Worm (Caenorhabditis elegans) whole organism, L3 larva: ENCODE data around the gene unc-2.

Experiments
- R02D3.7 ChIP-seq: fragments of 150-350 bp; optimal IDR thresholded peaks from 2 replicates; lab custom pipeline; 2014; ENCODE audit warnings: missing biosample characterization, missing genetic modification characterization
- ZK546.5 ChIP-seq: sonication (generic microtip); optimal IDR thresholded peaks from 2 replicates; lab custom pipeline; 2017; ENCODE audit warnings: missing biosample characterization, missing genetic modification characterization
- ama-1 ChIP-seq: fragments of 150-350 bp; optimal IDR thresholded peaks from 2 replicates; lab custom pipeline; 2018
- ceh-28 ChIP-seq: fragments of 150-350 bp; optimal IDR thresholded peaks from 2 replicates; lab custom pipeline; 2014; ENCODE audit warnings: missing biosample characterization, missing genetic modification reagents, missing genetic modification characterization
- ceh-82 ChIP-seq: fragments of 150-350 bp; optimal IDR thresholded peaks from 2 replicates; lab custom pipeline; 2014; ENCODE audit warnings: missing biosample characterization, missing genetic modification characterization
- daf-12 ChIP-seq: fragments of 150-350 bp; optimal IDR thresholded peaks from 2 replicates; lab custom pipeline; 2014; ENCODE audit warnings: missing biosample characterization, missing genetic modification reagents, missing genetic modification characterization
- egl-27 ChIP-seq: sonication (generic microtip); optimal IDR thresholded peaks from 4 replicates; lab custom pipeline; 2017; ENCODE audit warnings: missing biosample characterization, missing genetic modification reagents, missing genetic modification characterization
- egl-5 ChIP-seq: fragments of 150-350 bp; optimal IDR thresholded peaks from 2 replicates; lab custom pipeline; 2017; ENCODE audit warnings: missing biosample characterization, missing genetic modification reagents, missing genetic modification characterization, inconsistent platforms
- elt-1 ChIP-seq: fragments of 150-350 bp; optimal IDR thresholded peaks from 2 replicates; lab custom pipeline; 2014; ENCODE audit warnings: missing biosample characterization, missing genetic modification characterization
- elt-2 ChIP-seq: sonication (generic microtip); optimal IDR thresholded peaks from 2 replicates; lab custom pipeline; 2016; ENCODE audit warnings: missing genetic modification reagents, mild to moderate bottlenecking, missing genetic modification characterization, missing compliant biosample characterization
- fkh-10 ChIP-seq: sonication (generic microtip); optimal IDR thresholded peaks from 2 replicates; lab custom pipeline; 2017; ENCODE audit warnings: missing biosample characterization, missing genetic modification reagents, missing genetic modification characterization
- fos-1 ChIP-seq: fragments of 150-350 bp; optimal IDR thresholded peaks from 2 replicates; lab custom pipeline; 2014; ENCODE audit warnings: missing biosample characterization, missing genetic modification characterization
- hmg-11 ChIP-seq: sonication (generic microtip); optimal IDR thresholded peaks from 2 replicates; lab custom pipeline; 2016; ENCODE audit warnings: missing genetic modification characterization, missing compliant biosample characterization
- jun-1 ChIP-seq: fragments of 150-350 bp; optimal IDR thresholded peaks from 2 replicates; lab custom pipeline; 2014; ENCODE audit warnings: missing biosample characterization, missing genetic modification reagents, missing genetic modification characterization
- lin-15B ChIP-seq: fragments of 150-350 bp; optimal IDR thresholded peaks from 2 replicates; lab custom pipeline; 2014; ENCODE audit warnings: missing biosample characterization, missing genetic modification characterization
- lin-39 ChIP-seq: fragments of 150-350 bp; optimal IDR thresholded peaks from 2 replicates; lab custom pipeline; 2018; ENCODE audit warnings: missing biosample characterization, missing genetic modification reagents, missing genetic modification characterization
- mdl-1 ChIP-seq: fragments of 150-350 bp; optimal IDR thresholded peaks from 2 replicates; lab custom pipeline; 2014; ENCODE audit warnings: missing biosample characterization, missing genetic modification characterization
- nfya-1 ChIP-seq: sonication (generic microtip); optimal IDR thresholded peaks from 2 replicates; lab custom pipeline; 2017; ENCODE audit warnings: missing genetic modification characterization, mild to moderate bottlenecking, missing compliant biosample characterization, antibody characterized with exemption, moderate library complexity; ENCODE audit not compliant: insufficient read depth
- nhr-12 ChIP-seq: fragments of 150-350 bp; optimal IDR thresholded peaks from 2 replicates; lab custom pipeline; 2014; ENCODE audit warnings: missing biosample characterization, missing genetic modification characterization
- nhr-23 ChIP-seq: fragments of 150-350 bp; optimal IDR thresholded peaks from 2 replicates; lab custom pipeline; 2014; ENCODE audit warnings: missing biosample characterization, missing genetic modification reagents, missing genetic modification characterization
- nhr-237 ChIP-seq: fragments of 150-350 bp; optimal IDR thresholded peaks from 2 replicates; lab custom pipeline; 2014; ENCODE audit warnings: missing biosample characterization, missing genetic modification characterization
- nhr-25 ChIP-seq: sonication (generic microtip); optimal IDR thresholded peaks from 2 replicates; lab custom pipeline; 2017; ENCODE audit warnings: missing biosample characterization, missing genetic modification characterization
- nhr-28 ChIP-seq: fragments of 150-350 bp; optimal IDR thresholded peaks from 2 replicates; lab custom pipeline; 2014; ENCODE audit warnings: missing biosample characterization, missing genetic modification characterization
- nhr-43 ChIP-seq: sonication (generic microtip); optimal IDR thresholded peaks from 2 replicates; lab custom pipeline; 2016; ENCODE audit warnings: mild to moderate bottlenecking, missing genetic modification characterization, missing compliant biosample characterization; ENCODE audit not compliant: poor library complexity, severe bottlenecking
- nhr-67 ChIP-seq: fragments of 150-350 bp; optimal IDR thresholded peaks from 2 replicates; lab custom pipeline; 2014; ENCODE audit warnings: missing biosample characterization, missing genetic modification characterization
- nhr-76 ChIP-seq: fragments of 150-350 bp; sonication (generic microtip); optimal IDR thresholded peaks from 5 replicates; lab custom pipeline; 2014; ENCODE audit warnings: missing biosample characterization, missing genetic modification characterization
- nhr-77 ChIP-seq: fragments of 150-350 bp; optimal IDR thresholded peaks from 2 replicates; lab custom pipeline; 2014; ENCODE audit warnings: missing biosample characterization, missing genetic modification characterization
- pha-4 ChIP-seq: fragments of 150-350 bp; optimal IDR thresholded peaks from 2 replicates; lab custom pipeline; 2014; ENCODE audit warnings: missing biosample characterization, missing genetic modification reagents, missing genetic modification characterization
- pqm-1 ChIP-seq: fragments of 150-350 bp; optimal IDR thresholded peaks from 2 replicates; lab custom pipeline; 2017; ENCODE audit warnings: missing biosample characterization, missing genetic modification characterization, inconsistent platforms
- skn-1 ChIP-seq: fragments of 150-350 bp; optimal IDR thresholded peaks from 2 replicates; lab custom pipeline; 2014; ENCODE audit warnings: missing biosample characterization, missing genetic modification characterization
- snpc-4 ChIP-seq: fragments of 150-350 bp; optimal IDR thresholded peaks from 2 replicates; lab custom pipeline; 2014; ENCODE audit warnings: missing biosample characterization, missing genetic modification characterization
- tbx-2 ChIP-seq: sonication (generic microtip); optimal IDR thresholded peaks from 2 replicates; lab custom pipeline; 2016; ENCODE audit warnings: mild to moderate bottlenecking, missing genetic modification characterization, missing compliant biosample characterization
- unc-39 ChIP-seq: sonication (generic microtip); optimal IDR thresholded peaks from 4 replicates; lab custom pipeline; 2017; ENCODE audit warnings: missing biosample characterization, missing genetic modification characterization
- unc-62 ChIP-seq: fragments of 150-350 bp; sonication (generic microtip); optimal IDR thresholded peaks from 4 replicates; lab custom pipeline; 2014; ENCODE audit warnings: missing biosample characterization, missing genetic modification reagents, missing genetic modification characterization
- zag-1 ChIP-seq: fragments of 150-350 bp; optimal IDR thresholded peaks from 2 replicates; lab custom pipeline; 2014; ENCODE audit warnings: missing biosample characterization, missing genetic modification characterization
- ztf-11 ChIP-seq: fragments of 150-350 bp; optimal IDR thresholded peaks from 2 replicates; lab custom pipeline; 2014; ENCODE audit warnings: missing biosample characterization, missing genetic modification characterization

unc-2 gene

DNA sequence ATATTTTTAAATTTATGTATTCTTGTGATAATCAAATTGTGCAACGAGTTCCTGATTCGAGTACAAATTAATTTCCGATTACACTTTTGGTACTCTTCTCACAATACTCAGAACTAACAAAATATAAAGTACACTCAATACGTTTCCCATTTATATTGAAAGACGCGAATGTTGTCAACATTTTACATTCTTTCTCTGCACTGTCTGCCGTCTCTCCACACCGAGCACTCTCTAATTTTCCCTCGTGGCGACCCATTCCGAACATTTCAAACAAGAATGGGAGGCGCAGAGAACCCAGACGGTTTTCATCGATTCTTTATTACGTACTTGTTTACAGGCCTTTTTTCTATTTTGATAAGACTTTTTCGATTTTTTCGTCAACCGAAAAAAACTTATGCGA is 95.5 kb downstream of the unc-2 start, which contains the start of gene C09B7.2:
Gene C09B7.2, plus strand, starts transcription at position 349 of the 400 bp plus-strand sequence.
- TF ChIP-seq ceh-28 (tag; lab: Kevin White, UChicago) (peak; percentile 85), pha-4 (peak; percentile 96), ZK546.5 (no peak), lin-39 (tag; lab: Kevin White, UChicago) (peak; percentile 47), egl-27 (tag; lab: Kevin White, UChicago) (peak; percentile 3), elt-2 (tag; lab: Kevin White, UChicago) (peak; percentile 77), zag-1 (tag; lab: Kevin White, UChicago) (no peak), nhr-237 (no peak), unc-62 (GFP tag; lab: Kevin White, UChicago) (no peak), ztf-11 (tag; lab: Kevin White, UChicago) (no peak), snpc-4 (tag; lab: Kevin White, UChicago) (peak; percentile 46), elt-1 (tag; lab: Kevin White, UChicago) (no peak), mdl-1 (peak; percentile 92), lin-15B (no peak), nhr-67 (tag; lab: Kevin White, UChicago) (no peak), nhr-28 (no peak), skn-1 (tag; lab: Kevin White, UChicago) (no peak), R02D3.7 (tag; lab: Kevin White, UChicago) (peak; percentile 16), fkh-10 (GFP tag; lab: Kevin White, UChicago) (peak; percentile 57), nhr-12 (tag; lab: Kevin White, UChicago) (no peak), nhr-76 (tag; lab: Kevin White, UChicago) (no peak), fos-1 (tag; lab: Kevin White, UChicago) (no peak), jun-1 (tag; lab: Kevin White, UChicago) (peak; percentile 55), hmg-11 (tag; lab: Kevin White, UChicago) (peak; percentile 87), nhr-43 (tag; lab: Kevin White, UChicago) (peak; percentile 27), nhr-77 (tag; lab: Kevin White, UChicago) (no peak), daf-12 (no peak), nhr-23 (tag; lab: Kevin White, UChicago) (peak; percentile 73), egl-5 (peak; percentile 91), tbx-2 (no peak), unc-39 (tag; lab: Kevin White, UChicago) (no peak), nfya-1 (tag; lab: Kevin White, UChicago) (peak; percentile 82), pqm-1 (tag; lab: Kevin White, UChicago) (peak; percentile 72), nhr-25 (tag; lab: Kevin White, UChicago) (peak; percentile 56)

DNA sequence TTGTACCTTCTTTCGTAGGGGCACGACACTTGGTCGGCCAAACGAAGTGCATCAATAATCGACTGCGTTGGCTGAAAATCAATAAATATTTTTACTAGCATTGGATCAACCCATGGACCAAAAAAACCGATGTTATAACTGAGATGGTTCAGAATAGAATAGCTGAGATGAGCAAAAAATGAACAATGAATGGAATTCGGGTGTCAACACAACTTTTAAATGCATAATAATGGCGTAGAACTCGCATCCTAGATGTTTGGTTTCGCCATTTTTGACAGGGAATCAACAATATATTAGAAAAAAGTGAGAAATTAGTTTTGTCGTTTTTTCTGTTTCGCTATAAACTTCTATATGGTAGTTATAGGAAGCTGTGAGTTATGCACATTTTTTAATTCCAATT is 99.1 kb downstream of the unc-2 start, which contains the start of gene F54G2.1:
Gene F54G2.1, minus strand, starts transcription at position 101 of the 400 bp plus-strand sequence.
- no peak for TF ChIP-seq lin-15B
- no peak for TF ChIP-seq nfya-1 (tag; lab: Kevin White, UChicago)
- no peak for TF ChIP-seq ZK546.5
- no peak for TF ChIP-seq mdl-1
- no peak for TF ChIP-seq nhr-23 (tag; lab: Kevin White, UChicago)
- TF ChIP-seq nhr-28, result no peak
- TF ChIP-seq daf-12, result no peak
- no peak for TF ChIP-seq ama-1 (lab: Kevin White, UChicago)
- no peak for TF ChIP-seq ceh-82 (tag; lab: Kevin White, UChicago)
- TF ChIP-seq elt-1 (tag; lab: Kevin White, UChicago), result no peak
- TF ChIP-seq pqm-1 (tag; lab: Kevin White, UChicago), result no peak

DNA sequence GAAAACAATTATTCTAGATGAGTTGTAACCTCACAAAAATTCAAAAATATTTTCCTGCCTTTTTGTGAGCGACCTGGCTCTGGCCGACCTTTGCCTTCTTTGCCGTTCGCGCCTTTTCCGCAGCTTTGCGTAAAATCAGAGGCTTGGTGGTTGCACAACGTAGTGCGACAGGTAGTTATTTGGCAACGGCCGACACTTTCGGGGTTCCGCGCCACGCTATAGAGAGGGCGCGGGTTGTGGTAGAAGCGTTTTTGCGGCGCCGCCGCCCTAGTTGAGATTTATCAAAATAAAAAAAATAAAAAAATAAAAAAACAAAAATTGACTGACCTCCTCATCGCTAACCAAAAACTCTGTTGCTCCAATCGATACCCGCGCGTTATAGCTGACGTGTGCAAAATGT is 99.5 kb downstream of the unc-2 start:
- TF ChIP-seq snpc-4 (tag; lab: Kevin White, UChicago) (peak; percentile 26), elt-2 (tag; lab: Kevin White, UChicago) (peak; percentile 9), pqm-1 (tag; lab: Kevin White, UChicago) (no peak)
